Worm (Caenorhabditis elegans) whole organism, young adult: ENCODE results near the gene F52F10.2.
A peak's percentile ranks its signal among the peaks of the same experiment; 100 is the strongest.

Source experiments
- ama-1 ChIP-seq, 3 experiments: fragments of 150-350 bp in 1 of 3; sonication (generic microtip) in 2 of 3; optimal IDR thresholded peaks; 2 replicates each; lab custom pipeline; 2014 to 2018; ENCODE audit warnings: missing biosample characterization in 2 of 3, missing genetic modification characterization in 2 of 3, missing genetic modification reagents in 2 of 3
- aptf-2 ChIP-seq: fragments of 200-800 bp; sonication (Bioruptor generic); conservative IDR thresholded peaks from 2 replicates; pipeline ENCODE4 v1.3.6; 2022; ENCODE audit warnings: missing genetic modification reagents, missing genetic modification characterization, missing compliant biosample characterization
- attf-5 ChIP-seq: fragments of 200-800 bp; sonication (Bioruptor generic); optimal IDR thresholded peaks from 2 replicates; lab custom pipeline; 2018; ENCODE audit warnings: mild to moderate bottlenecking, missing genetic modification characterization, missing compliant biosample characterization
- dox-1 ChIP-seq: fragments of 200-800 bp; sonication (Bioruptor generic); IDR thresholded peaks from 2 replicates; pipeline ENCODE4 v1.3.6; 2022; ENCODE audit warnings: missing genetic modification reagents, missing genetic modification characterization, missing compliant biosample characterization
- egrh-3 ChIP-seq: fragments of 200-800 bp; sonication (Bioruptor generic); IDR thresholded peaks from 2 replicates; pipeline ENCODE4 v1.3.6; 2022; ENCODE audit warnings: missing genetic modification reagents, missing genetic modification characterization, missing compliant biosample characterization
- hmg-20 ChIP-seq: fragments of 200-800 bp; sonication (Bioruptor generic); IDR thresholded peaks from 2 replicates; pipeline ENCODE4 v1.3.6; 2022; ENCODE audit warnings: missing genetic modification reagents, missing genetic modification characterization, missing compliant biosample characterization
- lin-26 ChIP-seq: fragments of 200-800 bp; sonication (Bioruptor generic); IDR thresholded peaks from 2 replicates; pipeline ENCODE4 v1.3.6; 2022; ENCODE audit warnings: missing genetic modification reagents, missing genetic modification characterization, missing compliant biosample characterization
- lin-40 ChIP-seq: sonication (generic microtip); optimal IDR thresholded peaks from 2 replicates; lab custom pipeline; 2016; ENCODE audit warnings: missing genetic modification characterization, mild to moderate bottlenecking, missing compliant biosample characterization, missing genotype, missing genetic modification reagents
- mcd-1 ChIP-seq: fragments of 200-800 bp; sonication (Bioruptor generic); IDR thresholded peaks from 2 replicates; pipeline ENCODE4 v1.3.6; 2022; ENCODE audit warnings: missing genetic modification reagents, missing genetic modification characterization, missing compliant biosample characterization
- nhr-80 ChIP-seq: sonication (generic microtip); optimal IDR thresholded peaks from 2 replicates; lab custom pipeline; 2016; ENCODE audit warnings: missing genetic modification characterization, missing compliant biosample characterization
- ztf-18 ChIP-seq: sonication (generic microtip); optimal IDR thresholded peaks from 2 replicates; lab custom pipeline; 2016; ENCODE audit warnings: missing genotype, mild to moderate bottlenecking, missing genetic modification characterization, missing compliant biosample characterization

The F52F10.2 gene

DNA sequence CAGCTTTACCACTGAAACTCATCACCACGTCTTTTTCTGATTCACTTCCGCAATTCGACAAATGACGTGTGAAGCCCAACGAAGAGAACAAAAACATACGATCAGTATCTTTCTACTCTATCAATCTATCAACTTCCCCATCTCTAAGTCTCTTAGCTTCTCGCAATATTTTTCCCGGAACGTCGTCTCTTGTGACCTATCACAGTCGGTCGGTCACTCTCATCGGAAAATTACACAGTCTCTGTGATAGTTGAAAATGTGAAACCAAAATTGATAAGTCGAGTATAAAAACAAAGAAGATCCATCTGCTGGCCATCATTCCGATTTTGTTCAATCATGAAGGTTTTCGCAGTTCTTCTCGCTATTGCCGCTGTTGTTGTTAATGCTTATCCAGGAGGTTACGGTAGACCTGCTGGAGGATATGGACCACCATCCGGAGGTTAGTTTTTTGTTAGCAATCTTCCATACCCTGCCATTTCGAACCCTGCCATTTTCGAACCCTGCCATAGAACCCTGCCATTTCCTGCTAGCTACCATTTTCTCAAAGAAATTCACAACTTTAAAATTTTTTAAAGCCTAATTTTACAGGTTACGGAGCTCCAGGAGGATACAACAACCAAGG, 46.0 kb downstream of the F52F10.2 start, which contains the start of gene F16B4.4:
F16B4.4 (plus strand) TSS at position 221 of the 622 bp plus-strand sequence.
- TF ChIP-seq aptf-2 (no peak), ama-1 (optimal IDR thresholded peaks at IDR 0.05; lab: Kevin White, UChicago) (peak; percentile 48), ama-1 (GFP tag; optimal IDR thresholded peaks at IDR 0.05; lab: Kevin White, UChicago) (no peak)

ce11 chrV:1594554-1595092, 46.7 kb downstream of the F52F10.2 start:
- TF ChIP-seq lin-40 (tag; lab: Kevin White, UChicago) (peak; percentile 25), lin-26 (GFP tag; lab: Robert Waterston, UW) (no peak)
- TF ChIP-seq, all 124 proteins: peak for 1

DNA sequence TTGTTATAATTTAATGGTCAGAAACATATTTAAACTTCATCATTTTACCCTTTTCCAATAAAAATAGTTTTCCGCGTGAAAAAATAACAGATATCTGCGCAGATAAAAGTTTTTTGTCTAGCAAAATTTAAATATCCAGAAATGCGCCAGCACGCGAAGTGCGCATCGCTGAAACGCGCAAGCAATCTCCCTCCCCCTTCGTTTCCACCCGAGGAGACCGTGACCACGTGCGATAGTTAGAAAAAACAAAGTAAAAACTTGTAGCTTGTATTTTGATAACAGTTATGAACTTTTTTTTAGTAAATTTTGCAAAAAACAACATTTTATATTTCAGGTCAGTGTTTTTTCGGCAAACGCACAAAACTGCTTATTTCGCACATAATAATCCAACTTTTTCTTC, 51.1 kb downstream of the F52F10.2 start:
- TF ChIP-seq hmg-20 (GFP tag; lab: Robert Waterston, UW) = 0 out of 2 replicates have a peak, but pooled peaks have one; percentile 24
- peak; percentile 32 for TF ChIP-seq nhr-80 (tag; lab: Kevin White, UChicago)
- TF ChIP-seq ztf-18 (tag; lab: Kevin White, UChicago) = peak; percentile 90
- peak; percentile 49; the same call in 1 of the 2 replicates for TF ChIP-seq dox-1 (GFP tag; lab: Robert Waterston, UW)
- peak; percentile 53; the same call in 1 of the 2 replicates for TF ChIP-seq egrh-3 (GFP tag; lab: Robert Waterston, UW)
- peak; percentile 55 for TF ChIP-seq mcd-1
- TF ChIP-seq attf-5 (GFP tag; lab: Kevin White, UChicago) = peak; percentile 31
